Fruit fly (Drosophila melanogaster) whole organism, larva: ENCODE results near the gene CG5131.

Experiments used
- noc ChIP-seq: fragments of 200-800 bp; sonication (Bioruptor generic); optimal IDR thresholded peaks from 3 replicates; lab custom pipeline; 2019; ENCODE audit warnings: missing biosample characterization, mild to moderate bottlenecking, missing genetic modification characterization, moderate library complexity

The CG5131 gene

DNA sequence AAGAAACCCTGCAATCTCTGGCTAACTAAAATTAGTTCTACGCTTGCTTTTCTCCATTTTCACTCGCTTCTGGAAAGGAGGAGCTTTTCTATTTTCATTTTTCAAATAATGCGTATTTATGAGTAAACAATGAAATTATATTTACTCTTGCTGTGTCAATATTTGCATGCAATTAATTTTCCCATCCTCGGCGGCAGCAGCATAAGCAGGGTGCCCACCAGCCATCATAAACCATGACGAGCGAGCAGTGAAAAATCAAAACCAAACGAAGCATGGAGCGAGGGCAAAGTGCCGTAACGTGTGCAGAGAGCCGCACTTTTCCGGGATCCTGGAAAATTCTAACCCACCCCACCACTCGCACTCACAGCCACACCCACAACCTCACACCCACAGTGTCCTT, 49.5 kb downstream of the CG5131 start:
- no peak for TF ChIP-seq noc (tag; lab: Kevin White, UChicago)
